Worm (Caenorhabditis elegans): ENCODE results near the gene C50F7.3.

Gene C50F7.3

ce11 chrIV:7754114-7754513, 22.0 kb downstream of the C50F7.3 start:
- TF ChIP-seq fos-1 (tag; optimal IDR thresholded peaks at IDR 0.05) = no peak
- TF ChIP-seq nhr-237 (tag; optimal IDR thresholded peaks at IDR 0.05) = no peak
- TF ChIP-seq unc-39 (tag; optimal IDR thresholded peaks at IDR 0.05) = no peak
- no peak for TF ChIP-seq lin-13 (GFP tag; optimal IDR thresholded peaks at IDR 0.05)
- no peak for TF ChIP-seq snpc-4 (tag; optimal IDR thresholded peaks at IDR 0.05)
- TF ChIP-seq mdl-1 (tag; optimal IDR thresholded peaks at IDR 0.05) = no peak
- no peak for TF ChIP-seq F13H6.1 (tag; optimal IDR thresholded peaks at IDR 0.05)
- no peak for TF ChIP-seq peb-1 (tag; optimal IDR thresholded peaks at IDR 0.05)
- TF ChIP-seq crh-2 (tag; optimal IDR thresholded peaks at IDR 0.05) = no peak

- TF ChIP-seq nhr-77 (tag; optimal IDR thresholded peaks at IDR 0.05) (no peak), sma-3 (GFP tag; optimal IDR thresholded peaks at IDR 0.05) (no peak), nhr-10 (tag; optimal IDR thresholded peaks at IDR 0.05) (no peak), C34F6.9 (tag; optimal IDR thresholded peaks at IDR 0.05) (no peak), elt-1 (tag; optimal IDR thresholded peaks at IDR 0.05) (no peak), crh-2 (tag; optimal IDR thresholded peaks at IDR 0.05) (no peak), ama-1 (optimal IDR thresholded peaks at IDR 0.05) (no peak), unc-55 (GFP tag; optimal IDR thresholded peaks at IDR 0.05) (no peak), egl-27 (tag; optimal IDR thresholded peaks at IDR 0.05) (no peak), ztf-1 (GFP tag; conservative IDR thresholded peaks at IDR 0.05) (no peak), sem-4 (tag; optimal IDR thresholded peaks at IDR 0.05) (no peak), ceh-82 (tag; optimal IDR thresholded peaks at IDR 0.05) (no peak), nhr-6 (tag; optimal IDR thresholded peaks at IDR 0.05) (no peak), R02D3.7 (tag; optimal IDR thresholded peaks at IDR 0.05) (no peak), lsy-2 (tag; optimal IDR thresholded peaks at IDR 0.05) (no peak), nhr-129 (tag; optimal IDR thresholded peaks at IDR 0.05) (no peak), nhr-11 (tag; optimal IDR thresholded peaks at IDR 0.05) (no peak)
Measured at ce11 chrIV:7757245-7757644, 25.1 kb downstream of the C50F7.3 start, which contains the start of gene C46A5.4. C46A5.4 (minus strand) TSS chrIV:7757345.

ce11 chrIV:7759527-7759926, 27.4 kb downstream of the C50F7.3 start, which contains the start of gene dsb-3:
dsb-3 (minus strand) TSS chrIV:7759627.
- no peak for TF ChIP-seq nhr-237 (tag; optimal IDR thresholded peaks at IDR 0.05)
- no peak for TF ChIP-seq ztf-11 (tag; optimal IDR thresholded peaks at IDR 0.05)
- no peak for TF ChIP-seq aly-2 (tag; optimal IDR thresholded peaks at IDR 0.05)
- no peak for TF ChIP-seq sma-9 (GFP tag; optimal IDR thresholded peaks at IDR 0.05)
- no peak for TF ChIP-seq sma-9 (tag; optimal IDR thresholded peaks at IDR 0.05)
- TF ChIP-seq nhr-11 (tag; optimal IDR thresholded peaks at IDR 0.05) = no peak
- no peak for TF ChIP-seq zag-1 (tag; optimal IDR thresholded peaks at IDR 0.05)
- TF ChIP-seq nhr-12 (tag; optimal IDR thresholded peaks at IDR 0.05) = no peak

ce11 chrIV:7760117-7760516, 28.0 kb downstream of the C50F7.3 start, which contains the start of gene del-7:
del-7 (plus strand) TSS chrIV:7760417.
- TF ChIP-seq elt-1 (tag; optimal IDR thresholded peaks at IDR 0.05) (no peak), nhr-6 (tag; optimal IDR thresholded peaks at IDR 0.05) (no peak), F13H6.1 (tag; optimal IDR thresholded peaks at IDR 0.05) (no peak), sma-9 (GFP tag; optimal IDR thresholded peaks at IDR 0.05) (no peak), sma-9 (tag; optimal IDR thresholded peaks at IDR 0.05) (no peak), mab-5 (tag; optimal IDR thresholded peaks at IDR 0.05) (no peak), sma-3 (GFP tag; optimal IDR thresholded peaks at IDR 0.05) (no peak), ceh-16 (tag; optimal IDR thresholded peaks at IDR 0.05) (no peak), gmeb-1 (tag; optimal IDR thresholded peaks at IDR 0.05) (no peak), nhr-237 (tag; optimal IDR thresholded peaks at IDR 0.05) (no peak), nhr-25 (tag; optimal IDR thresholded peaks at IDR 0.05) (no peak), nhr-21 (tag; optimal IDR thresholded peaks at IDR 0.05) (no peak), sem-4 (tag; optimal IDR thresholded peaks at IDR 0.05) (no peak), ztf-4 (tag; optimal IDR thresholded peaks at IDR 0.05) (no peak), skn-1 (tag; optimal IDR thresholded peaks at IDR 0.05) (no peak), nhr-12 (tag; optimal IDR thresholded peaks at IDR 0.05) (no peak), lin-39 (tag; optimal IDR thresholded peaks at IDR 0.05) (no peak), lin-11 (tag; optimal IDR thresholded peaks at IDR 0.05) (no peak)
